Worm (Caenorhabditis elegans) whole organism, early embryonic: ENCODE results near the gene C10C5.5.

Experiments used
- B0310.2 ChIP-seq: sonication (generic microtip); optimal IDR thresholded peaks from 2 replicates; lab custom pipeline; 2016; ENCODE audit warnings: mild to moderate bottlenecking, missing genetic modification characterization, missing compliant biosample characterization
- F13C5.2 ChIP-seq: sonication (generic microtip); optimal IDR thresholded peaks from 2 replicates; lab custom pipeline; 2017; ENCODE audit warnings: mild to moderate bottlenecking, missing genetic modification characterization, inconsistent platforms, missing compliant biosample characterization
- aly-1 ChIP-seq: sonication (generic microtip); optimal IDR thresholded peaks from 2 replicates; lab custom pipeline; 2016; ENCODE audit warnings: missing genetic modification characterization, missing compliant biosample characterization
- ama-1 ChIP-seq: fragments of 150-350 bp; optimal IDR thresholded peaks from 2 replicates; lab custom pipeline; 2014
- ceh-13 ChIP-seq: fragments of 200-800 bp; sonication (Bioruptor generic); optimal IDR thresholded peaks from 2 replicates; lab custom pipeline; 2018; ENCODE audit warnings: mild to moderate bottlenecking, missing genetic modification characterization, missing compliant biosample characterization
- ceh-36 ChIP-seq: sonication (generic microtip); optimal IDR thresholded peaks from 2 replicates; lab custom pipeline; 2016; ENCODE audit warnings: missing genetic modification characterization, inconsistent platforms, missing compliant biosample characterization
- ets-7 ChIP-seq: sonication (generic microtip); optimal IDR thresholded peaks from 2 replicates; lab custom pipeline; 2016; ENCODE audit warnings: missing genotype, missing genetic modification characterization, missing compliant biosample characterization
- flt-1 ChIP-seq: fragments of 200-800 bp; sonication (Bioruptor generic); IDR thresholded peaks from 2 replicates; pipeline ENCODE4 v1.3.6; 2022; ENCODE audit warnings: missing genetic modification characterization, missing compliant biosample characterization
- hmbx-1 ChIP-seq: sonication (generic microtip); optimal IDR thresholded peaks from 2 replicates; lab custom pipeline; 2016; ENCODE audit warnings: mild to moderate bottlenecking, missing genetic modification characterization, missing compliant biosample characterization
- hmg-4 ChIP-seq: fragments of 200-800 bp; sonication (Bioruptor generic); optimal IDR thresholded peaks from 2 replicates; lab custom pipeline; 2018; ENCODE audit warnings: mild to moderate bottlenecking, missing genetic modification characterization, missing compliant biosample characterization
- hnd-1 ChIP-seq: sonication (generic microtip); optimal IDR thresholded peaks from 2 replicates; lab custom pipeline; 2016; ENCODE audit warnings: missing genetic modification characterization, missing compliant biosample characterization
- pes-1 ChIP-seq: fragments of 200-800 bp; sonication (Bioruptor generic); IDR thresholded peaks from 2 replicates; pipeline ENCODE4 v1.3.6; 2022; ENCODE audit warnings: missing genetic modification reagents, missing genetic modification characterization, missing compliant biosample characterization
- scrt-1 ChIP-seq: fragments of 200-800 bp; sonication (Bioruptor generic); IDR thresholded peaks from 2 replicates; pipeline ENCODE4 v1.3.6; 2022; ENCODE audit warnings: missing genetic modification characterization, missing compliant biosample characterization
- sea-1 ChIP-seq: fragments of 200-800 bp; sonication (Bioruptor generic); conservative IDR thresholded peaks from 2 replicates; pipeline ENCODE4 v1.3.6; 2022; ENCODE audit warnings: missing genetic modification characterization, missing compliant biosample characterization
- tbx-11 ChIP-seq: fragments of 200-800 bp; sonication (Bioruptor generic); IDR thresholded peaks from 2 replicates; pipeline ENCODE4 v1.3.6; 2022; ENCODE audit warnings: missing genetic modification characterization, missing compliant biosample characterization
- tbx-37 ChIP-seq: fragments of 200-800 bp; sonication (Bioruptor generic); conservative IDR thresholded peaks from 2 replicates; pipeline ENCODE4 v1.3.6; 2022; ENCODE audit warnings: missing genetic modification reagents, missing genetic modification characterization, missing compliant biosample characterization
- tra-4 ChIP-seq: sonication (generic microtip); optimal IDR thresholded peaks from 2 replicates; lab custom pipeline; 2017; ENCODE audit warnings: missing genetic modification characterization, missing compliant biosample characterization

The C10C5.5 gene

ce11 chrIV:9396118-9396517 is 14.9 kb downstream of the C10C5.5 start, which contains the start of gene col-121:
TSS of gene col-121 (minus strand) at chrIV:9396218.
- no peak for TF ChIP-seq pes-1

- no peak for TF ChIP-seq tbx-11
- TF ChIP-seq ama-1 (lab: Kevin White, UChicago): no peak
- TF ChIP-seq ceh-13 (GFP tag; lab: Kevin White, UChicago): no peak
- no peak for TF ChIP-seq pes-1
- TF ChIP-seq ets-7 (tag; lab: Kevin White, UChicago): no peak
- TF ChIP-seq scrt-1: no peak
- TF ChIP-seq hnd-1 (tag; lab: Kevin White, UChicago): no peak
- TF ChIP-seq hmbx-1 (tag; lab: Kevin White, UChicago): no peak
- TF ChIP-seq ceh-36 (tag; lab: Kevin White, UChicago): no peak
- TF ChIP-seq sea-1 (GFP tag; lab: Robert Waterston, UW): no peak
Observed at ce11 chrIV:9397278-9397677, 16.0 kb downstream of the C10C5.5 start, which contains the start of gene F56D5.3. TSS of gene F56D5.3 (plus strand) at chrIV:9397578.

ce11 chrIV:9398512-9398911 is 17.3 kb downstream of the C10C5.5 start, which contains the start of gene F56D5.2:
TSS of gene F56D5.2 (minus strand) at chrIV:9398612.
- no peak for TF ChIP-seq tbx-11
- no peak for TF ChIP-seq ceh-13 (GFP tag; lab: Kevin White, UChicago)
- TF ChIP-seq hnd-1 (tag; lab: Kevin White, UChicago): no peak
- TF ChIP-seq flt-1 (GFP tag; lab: Robert Waterston, UW): no peak
- TF ChIP-seq ceh-36 (tag; lab: Kevin White, UChicago): no peak
- no peak for TF ChIP-seq pes-1
- TF ChIP-seq sea-1 (GFP tag; lab: Robert Waterston, UW): no peak
- TF ChIP-seq ama-1 (lab: Kevin White, UChicago): no peak
- TF ChIP-seq scrt-1: no peak
- TF ChIP-seq hmbx-1 (tag; lab: Kevin White, UChicago): no peak
- no peak for TF ChIP-seq F13C5.2 (tag; lab: Kevin White, UChicago)
- TF ChIP-seq ets-7 (tag; lab: Kevin White, UChicago): no peak
- no peak for TF ChIP-seq hmg-4 (GFP tag; lab: Kevin White, UChicago)
- no peak for TF ChIP-seq B0310.2 (tag; lab: Kevin White, UChicago)

- TF ChIP-seq aly-1 (tag; lab: Kevin White, UChicago): no peak
- TF ChIP-seq tbx-37 (GFP tag; lab: Robert Waterston, UW): no peak
- no peak for TF ChIP-seq ama-1 (lab: Kevin White, UChicago)
- no peak for TF ChIP-seq scrt-1
- no peak for TF ChIP-seq ceh-36 (tag; lab: Kevin White, UChicago)
- TF ChIP-seq flt-1 (GFP tag; lab: Robert Waterston, UW): no peak
- no peak for TF ChIP-seq hnd-1 (tag; lab: Kevin White, UChicago)
- TF ChIP-seq tbx-11: no peak
- TF ChIP-seq sea-1 (GFP tag; lab: Robert Waterston, UW): no peak
- TF ChIP-seq tra-4 (tag; lab: Kevin White, UChicago): no peak
- no peak for TF ChIP-seq hmg-4 (GFP tag; lab: Kevin White, UChicago)
- no peak for TF ChIP-seq ceh-13 (GFP tag; lab: Kevin White, UChicago)
- TF ChIP-seq hmbx-1 (tag; lab: Kevin White, UChicago): no peak
- no peak for TF ChIP-seq B0310.2 (tag; lab: Kevin White, UChicago)
- TF ChIP-seq pes-1: no peak
- TF ChIP-seq F13C5.2 (tag; lab: Kevin White, UChicago): no peak
Observed at ce11 chrIV:9401715-9402114, 20.5 kb downstream of the C10C5.5 start, which contains the start of gene F56D5.6. TSS of gene F56D5.6 (plus strand) at chrIV:9401922.

- no peak for TF ChIP-seq B0310.2 (tag; lab: Kevin White, UChicago)
- TF ChIP-seq pes-1: no peak
- TF ChIP-seq hnd-1 (tag; lab: Kevin White, UChicago): no peak
- TF ChIP-seq flt-1 (GFP tag; lab: Robert Waterston, UW): no peak
- no peak for TF ChIP-seq ets-7 (tag; lab: Kevin White, UChicago)
- no peak for TF ChIP-seq tra-4 (tag; lab: Kevin White, UChicago)
- no peak for TF ChIP-seq hmbx-1 (tag; lab: Kevin White, UChicago)
- TF ChIP-seq ceh-36 (tag; lab: Kevin White, UChicago): no peak
- no peak for TF ChIP-seq tbx-11
- TF ChIP-seq hmg-4 (GFP tag; lab: Kevin White, UChicago): no peak
- TF ChIP-seq sea-1 (GFP tag; lab: Robert Waterston, UW): no peak
- TF ChIP-seq scrt-1: no peak
Observed at ce11 chrIV:9403761-9404420, 22.7 kb downstream of the C10C5.5 start.

- TF ChIP-seq ama-1 (lab: Kevin White, UChicago) (no peak), F13C5.2 (tag; lab: Kevin White, UChicago) (no peak), aly-1 (tag; lab: Kevin White, UChicago) (no peak), ceh-13 (GFP tag; lab: Kevin White, UChicago) (no peak), scrt-1 (no peak), pes-1 (no peak), B0310.2 (tag; lab: Kevin White, UChicago) (no peak), tra-4 (tag; lab: Kevin White, UChicago) (no peak), hnd-1 (tag; lab: Kevin White, UChicago) (no peak), ceh-36 (tag; lab: Kevin White, UChicago) (no peak), flt-1 (GFP tag; lab: Robert Waterston, UW) (no peak), ets-7 (tag; lab: Kevin White, UChicago) (no peak), hmg-4 (GFP tag; lab: Kevin White, UChicago) (no peak), sea-1 (GFP tag; lab: Robert Waterston, UW) (no peak), hmbx-1 (tag; lab: Kevin White, UChicago) (no peak), tbx-37 (GFP tag; lab: Robert Waterston, UW) (no peak), tbx-11 (no peak)
Observed at ce11 chrIV:9408004-9408403, 26.8 kb downstream of the C10C5.5 start, which contains the start of gene F56D5.5. TSS of gene F56D5.5 (minus strand) at chrIV:9408104.

ce11 chrIV:9422408-9422807 is 41.2 kb downstream of the C10C5.5 start, which contains the start of gene F56D5.9:
TSS of gene F56D5.9 (minus strand) at chrIV:9422508.
- TF ChIP-seq ama-1 (lab: Kevin White, UChicago) (no peak), tbx-11 (no peak), ets-7 (tag; lab: Kevin White, UChicago) (no peak), tra-4 (tag; lab: Kevin White, UChicago) (no peak), F13C5.2 (tag; lab: Kevin White, UChicago) (no peak), aly-1 (tag; lab: Kevin White, UChicago) (no peak), tbx-37 (GFP tag; lab: Robert Waterston, UW) (no peak), hnd-1 (tag; lab: Kevin White, UChicago) (no peak), scrt-1 (no peak), hmg-4 (GFP tag; lab: Kevin White, UChicago) (no peak), hmbx-1 (tag; lab: Kevin White, UChicago) (no peak), sea-1 (GFP tag; lab: Robert Waterston, UW) (no peak), B0310.2 (tag; lab: Kevin White, UChicago) (no peak)
